Worm (Caenorhabditis elegans): ENCODE results near the gene B0303.7.

Gene B0303.7

DNA sequence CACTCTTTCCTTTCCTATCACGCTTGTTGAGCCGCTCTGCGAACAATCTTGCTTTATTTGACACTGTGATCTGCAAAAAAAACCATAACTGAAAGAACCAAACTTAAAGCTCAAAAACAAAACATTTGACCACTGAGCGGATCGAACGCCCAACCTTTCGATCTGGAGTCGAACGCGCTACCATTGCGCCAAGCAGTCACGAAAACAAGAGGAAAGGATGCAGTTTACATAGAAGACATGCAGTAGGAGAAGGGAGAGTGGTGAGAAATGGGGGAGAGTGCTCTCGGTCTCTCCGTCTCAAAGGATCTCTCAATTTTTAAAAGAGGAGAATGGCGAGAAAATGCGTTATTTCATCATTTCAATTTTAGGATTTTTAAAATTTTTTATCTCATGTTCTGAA lies 15.1 kb upstream of the B0303.7 start (continued):
- TF ChIP-seq nhr-6 (tag; optimal IDR thresholded peaks at IDR 0.05) (peak; percentile 30), nhr-102 (tag; optimal IDR thresholded peaks at IDR 0.05) (peak; percentile 75), ama-1 (optimal IDR thresholded peaks at IDR 0.05) (peak; percentile 21), Y75B8A.6 (GFP tag; IDR thresholded peaks at IDR 0.05) (peak; percentile 88), mxl-2 (GFP tag; conservative IDR thresholded peaks at IDR 0.05) (peak; percentile 79), daf-12 (tag; optimal IDR thresholded peaks at IDR 0.05) (no peak), daf-16 (GFP tag; optimal IDR thresholded peaks at IDR 0.05) (peak; percentile 51 to 90), daf-16 (tag; optimal IDR thresholded peaks at IDR 0.05) (peak; percentile 53), lin-29 (GFP tag; IDR thresholded peaks at IDR 0.05) (peak; percentile 65; the same call in 1 of the 2 replicates), mep-1 (tag; optimal IDR thresholded peaks at IDR 0.05) (peak; percentile 76), mdl-1 (tag; optimal IDR thresholded peaks at IDR 0.05) (no peak), zfp-3 (GFP tag; conservative IDR thresholded peaks at IDR 0.05) (peak; percentile 78; the same call in 1 of the 2 replicates), dpl-1 (GFP tag; optimal IDR thresholded peaks at IDR 0.05) (peak; percentile 53), nhr-11 (tag; optimal IDR thresholded peaks at IDR 0.05) (peak; percentile 39), spr-1 (tag; optimal IDR thresholded peaks at IDR 0.05) (peak; percentile 43), gei-8 (GFP tag; optimal IDR thresholded peaks at IDR 0.05) (peak; percentile 71), sdz-12 (GFP tag; optimal IDR thresholded peaks at IDR 0.05) (peak; percentile 84), Y5F2A.4 (GFP tag; optimal IDR thresholded peaks at IDR 0.05) (peak; percentile 41), set-16 (GFP tag; IDR thresholded peaks at IDR 0.05) (peak; percentile 29; the same call in 1 of the 2 replicates), Y48G9A.11 (GFP tag; IDR thresholded peaks at IDR 0.05) (peak; percentile 81), ZK337.2 (GFP tag; IDR thresholded peaks at IDR 0.05) (peak; percentile 78), madf-9 (GFP tag; conservative IDR thresholded peaks at IDR 0.05) (peak; percentile 91), jun-1 (tag; optimal IDR thresholded peaks at IDR 0.05) (no peak), ZK546.5 (tag; optimal IDR thresholded peaks at IDR 0.05) (no peak), F10B5.3 (tag; optimal IDR thresholded peaks at IDR 0.05) (peak; percentile 3), pha-4 (GFP tag; IDR thresholded peaks at IDR 0.05) (peak; percentile 93), pha-4 (tag; optimal IDR thresholded peaks at IDR 0.05) (no peak), daf-19 (GFP tag; conservative IDR thresholded peaks at IDR 0.05) (peak; percentile 72), nhr-111 (GFP tag; optimal IDR thresholded peaks at IDR 0.05) (peak; percentile 77), aly-2 (tag; optimal IDR thresholded peaks at IDR 0.05) (peak; percentile 61), ceh-28 (tag; optimal IDR thresholded peaks at IDR 0.05) (no peak), fos-1 (tag; optimal IDR thresholded peaks at IDR 0.05) (no peak), pqm-1 (tag; optimal IDR thresholded peaks at IDR 0.05) (no peak), spr-3 (GFP tag; optimal IDR thresholded peaks at IDR 0.05) (peak; percentile 54), snpc-1.2 (GFP tag; IDR thresholded peaks at IDR 0.05) (peak; percentile 80), mdt-29 (GFP tag; IDR thresholded peaks at IDR 0.05) (peak; percentile 57; the same call in 1 of the 2 replicates), zip-2 (tag; optimal IDR thresholded peaks at IDR 0.05) (peak; percentile 63), mxl-3 (GFP tag; optimal IDR thresholded peaks at IDR 0.05) (peak; percentile 62), daf-8 (GFP tag; IDR thresholded peaks at IDR 0.05) (no peak), unc-130 (GFP tag; optimal IDR thresholded peaks at IDR 0.05) (peak; percentile 60), nhr-42 (GFP tag; IDR thresholded peaks at IDR 0.05) (peak; percentile 87), F26F4.8 (GFP tag; conservative IDR thresholded peaks at IDR 0.05) (peak; percentile 94), hmg-1.1 (GFP tag; IDR thresholded peaks at IDR 0.05) (peak; percentile 96), skn-1 (tag; optimal IDR thresholded peaks at IDR 0.05) (no peak), duxl-1 (tag; optimal IDR thresholded peaks at IDR 0.05; ENCODE audit: poor library complexity) (peak; percentile 85), zip-11 (GFP tag; IDR thresholded peaks at IDR 0.05) (0 out of 2 replicates have a peak, but pooled peaks have one; percentile 36), F44E2.7 (GFP tag; IDR thresholded peaks at IDR 0.05) (peak; percentile 74; the same call in 1 of the 2 replicates), dve-1 (tag; optimal IDR thresholded peaks at IDR 0.05; ENCODE audit: insufficient read depth) (peak; percentile 58)

Measured in whole organism, L4 larva.